Fruit fly (Drosophila melanogaster): ENCODE data around the gene LysRS.

The LysRS gene

DNA sequence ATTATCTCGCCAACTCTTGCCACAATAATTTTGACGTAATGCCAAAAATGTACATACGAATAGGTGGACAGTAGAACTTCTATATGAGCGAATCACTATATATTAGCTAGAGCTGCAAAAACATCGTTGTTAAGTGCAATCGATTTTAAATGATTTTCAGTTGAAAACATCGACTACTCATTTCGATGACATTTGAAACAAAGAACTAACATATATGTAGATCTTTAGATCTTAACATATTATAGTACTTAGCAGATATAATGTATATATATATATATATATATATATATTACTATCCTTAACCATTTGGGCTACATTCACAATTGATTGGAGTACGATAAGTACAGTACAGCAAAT is 32.6 kb downstream of the LysRS start, which contains the start of gene CG42395:
CG42395 (minus strand) TSS at position 101 of the 357 bp plus-strand sequence.
- TF ChIP-seq CG8478 (optimal IDR thresholded peaks at IDR 0.05) (no peak), CTCF (optimal IDR thresholded peaks at IDR 0.05) (no peak)

DNA sequence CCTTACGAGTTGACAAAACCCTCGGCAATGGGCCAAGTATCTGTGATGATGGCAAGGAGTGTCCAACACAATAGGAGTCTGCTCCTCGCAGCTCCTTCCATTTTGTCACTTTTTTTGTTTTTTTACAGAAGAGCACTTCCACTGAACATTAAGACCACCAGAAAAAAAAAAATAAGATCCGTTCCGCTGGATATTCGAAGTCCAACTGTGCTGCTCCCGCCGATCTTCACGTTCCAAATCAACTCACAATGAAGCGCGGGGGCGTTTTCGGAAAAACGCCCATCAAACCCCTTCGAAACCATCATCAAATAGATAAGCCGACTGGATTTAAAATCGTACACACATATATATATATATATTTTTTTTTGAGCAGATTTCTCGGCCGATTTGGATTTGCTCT is 37.5 kb downstream of the LysRS start, which contains the start of gene Cubn:
Cubn (minus strand) TSS at position 101 of the 400 bp plus-strand sequence.
- TF ChIP-seq CTCF (optimal IDR thresholded peaks at IDR 0.05): no peak
- TF ChIP-seq CG8478 (optimal IDR thresholded peaks at IDR 0.05): no peak

dm6 chrX:9556397-9556796 is 52.3 kb downstream of the LysRS start, which contains the start of gene CG15317:
Gene CG15317, minus strand, starts transcription at chrX:9556544.
- TF ChIP-seq CG8478 (optimal IDR thresholded peaks at IDR 0.05) (no peak), CTCF (optimal IDR thresholded peaks at IDR 0.05) (no peak)
